Worm (Caenorhabditis elegans) whole organism, late embryonic: ENCODE data around the gene pcp-5.
A peak's percentile ranks its signal among the peaks of the same experiment; 100 is the strongest.

ENCODE experiments used
- C08G9.2 ChIP-seq: sonication (generic microtip); optimal IDR thresholded peaks from 2 replicates; lab custom pipeline; 2016; ENCODE audit warnings: mild to moderate bottlenecking, missing genetic modification characterization, moderate library complexity, missing compliant biosample characterization
- F13H6.1 ChIP-seq: sonication (generic microtip); optimal IDR thresholded peaks from 2 replicates; lab custom pipeline; 2016; ENCODE audit warnings: missing genetic modification characterization, missing compliant biosample characterization
- K02D7.2 ChIP-seq: sonication (generic microtip); optimal IDR thresholded peaks from 2 replicates; lab custom pipeline; 2017; ENCODE audit warnings: mild to moderate bottlenecking, missing genetic modification characterization, missing compliant biosample characterization
- T23F11.4 ChIP-seq: fragments of 200-800 bp; sonication (Bioruptor generic); optimal IDR thresholded peaks from 2 replicates; lab custom pipeline; 2018; ENCODE audit warnings: mild to moderate bottlenecking, missing genetic modification characterization, missing compliant biosample characterization
- ahr-1 ChIP-seq: sonication (generic microtip); optimal IDR thresholded peaks from 2 replicates; lab custom pipeline; 2016; ENCODE audit warnings: missing genetic modification characterization, missing compliant biosample characterization
- ceh-2 ChIP-seq: sonication (generic microtip); optimal IDR thresholded peaks from 2 replicates; lab custom pipeline; 2016; ENCODE audit warnings: missing genotype, missing genetic modification characterization, missing compliant biosample characterization
- ceh-22 ChIP-seq: sonication (generic microtip); optimal IDR thresholded peaks from 2 replicates; lab custom pipeline; 2017; ENCODE audit warnings: missing biosample characterization, missing genetic modification characterization
- ceh-24 ChIP-seq: sonication (generic microtip); optimal IDR thresholded peaks from 2 replicates; lab custom pipeline; 2016; ENCODE audit warnings: mild to moderate bottlenecking, missing genetic modification characterization, missing compliant biosample characterization
- ceh-30 ChIP-seq: fragments of 150-350 bp; optimal IDR thresholded peaks from 2 replicates; lab custom pipeline; 2014; ENCODE audit warnings: missing biosample characterization, missing genetic modification characterization
- ceh-34 ChIP-seq: sonication (generic microtip); optimal IDR thresholded peaks from 2 replicates; lab custom pipeline; 2016; ENCODE audit warnings: mild to moderate bottlenecking, missing genetic modification characterization, missing compliant biosample characterization
- ceh-48 ChIP-seq: sonication (generic microtip); optimal IDR thresholded peaks from 2 replicates; lab custom pipeline; 2016; ENCODE audit warnings: missing genetic modification characterization, inconsistent platforms, missing compliant biosample characterization
- dmd-4 ChIP-seq: sonication (generic microtip); optimal IDR thresholded peaks from 2 replicates; lab custom pipeline; 2016; ENCODE audit warnings: borderline replicate concordance, missing genetic modification characterization, missing compliant biosample characterization
- dve-1 ChIP-seq: sonication (generic microtip); optimal IDR thresholded peaks from 2 replicates; lab custom pipeline; 2017; ENCODE audit warnings: antibody characterized with exemption, mild to moderate bottlenecking, missing genetic modification characterization, missing compliant biosample characterization
- ets-4 ChIP-seq: sonication (generic microtip); optimal IDR thresholded peaks from 2 replicates; lab custom pipeline; 2016; ENCODE audit warnings: missing genetic modification characterization, missing compliant biosample characterization
- eyg-1 ChIP-seq: sonication (generic microtip); optimal IDR thresholded peaks from 2 replicates; lab custom pipeline; 2016; ENCODE audit warnings: missing genotype, missing genetic modification characterization, missing compliant biosample characterization
- gmeb-2 ChIP-seq: sonication (generic microtip); optimal IDR thresholded peaks from 2 replicates; lab custom pipeline; 2016; ENCODE audit warnings: missing genetic modification characterization, inconsistent platforms, missing compliant biosample characterization
- hlh-13 ChIP-seq: fragments of 200-800 bp; sonication (Bioruptor generic); optimal IDR thresholded peaks from 2 replicates; lab custom pipeline; 2018; ENCODE audit warnings: mild to moderate bottlenecking, missing genetic modification characterization, missing compliant biosample characterization
- hlh-15 ChIP-seq: sonication (generic microtip); optimal IDR thresholded peaks from 2 replicates; lab custom pipeline; 2016; ENCODE audit warnings: missing genetic modification characterization, missing compliant biosample characterization
- hlh-8 ChIP-seq: sonication (generic microtip); optimal IDR thresholded peaks from 2 replicates; lab custom pipeline; 2016; ENCODE audit warnings: missing genotype, missing genetic modification characterization, missing compliant biosample characterization
- madf-2 ChIP-seq: sonication (generic microtip); optimal IDR thresholded peaks from 2 replicates; lab custom pipeline; 2017; ENCODE audit warnings: missing genetic modification characterization, missing compliant biosample characterization
- mec-3 ChIP-seq: sonication (generic microtip); optimal IDR thresholded peaks from 2 replicates; lab custom pipeline; 2016; ENCODE audit warnings: borderline replicate concordance, missing genetic modification characterization, missing compliant biosample characterization
- nhr-11 ChIP-seq: fragments of 150-350 bp; optimal IDR thresholded peaks from 2 replicates; lab custom pipeline; 2014; ENCODE audit warnings: missing biosample characterization, missing genetic modification characterization
- nhr-232 ChIP-seq: sonication (generic microtip); optimal IDR thresholded peaks from 2 replicates; lab custom pipeline; 2016; ENCODE audit warnings: missing genetic modification characterization, missing compliant biosample characterization
- npax-4 ChIP-seq: sonication (generic microtip); optimal IDR thresholded peaks from 2 replicates; lab custom pipeline; 2016; ENCODE audit warnings: missing genetic modification characterization, missing compliant biosample characterization
- odd-2 ChIP-seq: sonication (generic microtip); optimal IDR thresholded peaks from 2 replicates; lab custom pipeline; 2017; ENCODE audit warnings: antibody characterized with exemption, mild to moderate bottlenecking, missing genetic modification characterization, missing compliant biosample characterization
- pag-3 ChIP-seq: sonication (generic microtip); optimal IDR thresholded peaks from 2 replicates; lab custom pipeline; 2016; ENCODE audit warnings: missing compliant biosample characterization, missing genetic modification characterization, borderline replicate concordance
- pat-9 ChIP-seq: fragments of 200-800 bp; sonication (Bioruptor generic); optimal IDR thresholded peaks from 2 replicates; lab custom pipeline; 2018; ENCODE audit warnings: mild to moderate bottlenecking, missing genetic modification characterization, moderate library complexity, missing compliant biosample characterization
- pha-2 ChIP-seq: sonication (generic microtip); optimal IDR thresholded peaks from 2 replicates; lab custom pipeline; 2017; ENCODE audit warnings: mild to moderate bottlenecking, missing genetic modification characterization, missing compliant biosample characterization
- pros-1 ChIP-seq: fragments of 150-350 bp; optimal IDR thresholded peaks from 2 replicates; lab custom pipeline; 2014; ENCODE audit warnings: missing biosample characterization, missing genetic modification reagents, missing genetic modification characterization
- sdc-2 ChIP-seq: sonication (generic microtip); optimal IDR thresholded peaks from 2 replicates; lab custom pipeline; 2016; ENCODE audit warnings: missing genotype, missing genetic modification characterization, missing compliant biosample characterization
- tbx-2 ChIP-seq: sonication (generic microtip); optimal IDR thresholded peaks from 2 replicates; lab custom pipeline; 2016; ENCODE audit warnings: missing genetic modification characterization, missing compliant biosample characterization
- tbx-7 ChIP-seq: sonication (generic microtip); optimal IDR thresholded peaks from 2 replicates; lab custom pipeline; 2016; ENCODE audit warnings: missing genotype, missing genetic modification characterization, missing compliant biosample characterization
- ttx-3 ChIP-seq: sonication (generic microtip); optimal IDR thresholded peaks from 2 replicates; lab custom pipeline; 2016; ENCODE audit warnings: missing genetic modification reagents, missing genetic modification characterization, missing compliant biosample characterization
- unc-3 ChIP-seq, 2 experiments: fragments of 200-800 bp in 1 of 2; sonication (Bioruptor generic) in 1 of 2; sonication (generic microtip) in 1 of 2; conservative IDR thresholded peaks in 1 of 2; optimal IDR thresholded peaks in 1 of 2; 2 replicates each; pipeline versions ENCODE4 v1.3.6 to Lab custom; 2016 to 2022; ENCODE audit warnings: missing compliant biosample characterization in 2 of 2, missing genetic modification characterization in 2 of 2, missing genetic modification reagents in 1 of 2
- unc-42 ChIP-seq: sonication (generic microtip); optimal IDR thresholded peaks from 2 replicates; lab custom pipeline; 2016; ENCODE audit warnings: missing genotype, missing genetic modification characterization, missing compliant biosample characterization
- unc-55 ChIP-seq: sonication (generic microtip); optimal IDR thresholded peaks from 2 replicates; lab custom pipeline; 2017; ENCODE audit warnings: missing biosample characterization, missing genetic modification reagents, missing genetic modification characterization
- zip-5 ChIP-seq: sonication (generic microtip); optimal IDR thresholded peaks from 2 replicates; lab custom pipeline; 2016; ENCODE audit warnings: missing genetic modification characterization, missing compliant biosample characterization
- ztf-16 ChIP-seq: sonication (generic microtip); optimal IDR thresholded peaks from 2 replicates; lab custom pipeline; 2017; ENCODE audit warnings: missing genetic modification characterization, missing compliant biosample characterization

pcp-5 gene

DNA sequence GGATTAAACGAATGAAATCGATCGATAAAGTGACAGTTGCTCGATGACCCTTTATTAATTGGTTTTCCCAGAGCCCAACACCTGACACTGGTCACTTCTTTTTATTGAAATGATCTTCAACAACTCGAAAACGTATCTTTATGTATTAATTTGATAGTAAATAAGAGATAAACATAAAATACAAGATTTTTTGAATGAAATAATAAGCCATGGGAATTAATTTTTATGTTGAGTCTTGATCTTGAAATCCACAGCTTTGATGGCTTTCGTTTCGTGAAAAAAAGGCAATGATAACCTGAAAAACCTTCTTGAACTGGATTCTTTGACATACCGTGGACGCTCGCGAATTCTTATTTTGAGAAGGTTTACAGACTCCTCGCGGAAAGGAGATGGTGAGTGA lies at the start of gene pcp-5:
TSS of gene pcp-5 (minus strand) at position 101 of the 400 bp plus-strand sequence.
- TF ChIP-seq unc-3 (GFP tag; conservative IDR thresholded peaks at IDR 0.05; lab: Robert Waterston, UW) (no peak), unc-3 (tag; optimal IDR thresholded peaks at IDR 0.05; lab: Kevin White, UChicago) (no peak), hlh-8 (tag; lab: Kevin White, UChicago) (no peak), ceh-34 (tag; lab: Kevin White, UChicago) (no peak), madf-2 (tag; lab: Kevin White, UChicago) (no peak), unc-55 (GFP tag; lab: Kevin White, UChicago) (peak; percentile 6), ceh-2 (tag; lab: Kevin White, UChicago) (no peak), T23F11.4 (GFP tag; lab: Kevin White, UChicago) (no peak), mec-3 (no peak)

- TF ChIP-seq tbx-7 (tag; lab: Kevin White, UChicago) (no peak), unc-42 (tag; lab: Kevin White, UChicago) (no peak)
Measured at ce11 chrIII:7956965-7957364, 49.5 kb upstream of the pcp-5 start, which contains the start of gene C29E4.9. C29E4.9 (minus strand) TSS chrIII:7957065.

DNA sequence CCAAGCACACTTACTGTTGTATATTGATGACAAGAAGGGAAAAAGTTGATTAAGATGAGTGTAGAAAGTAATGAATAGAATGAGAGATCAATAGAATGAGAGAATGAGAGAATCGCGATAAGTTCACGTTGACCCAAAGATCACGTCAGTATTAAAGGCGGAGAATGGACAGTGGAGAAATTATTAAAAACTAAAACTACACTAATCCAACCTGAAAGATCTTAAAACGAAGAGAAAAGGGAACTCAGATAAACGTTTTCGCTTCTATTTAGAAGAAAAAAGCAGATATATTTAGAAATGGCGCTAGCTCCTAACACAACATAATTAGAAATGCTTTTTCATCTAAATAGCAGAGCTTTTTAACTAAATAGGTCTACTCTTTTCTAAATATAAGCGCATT lies 45.8 kb upstream of the pcp-5 start, which contains the start of gene let-754:
TSS of gene let-754 (minus strand) at position 101 of the 400 bp plus-strand sequence.
- no peak for TF ChIP-seq hlh-13 (GFP tag; lab: Kevin White, UChicago)
- no peak for TF ChIP-seq npax-4
- no peak for TF ChIP-seq ceh-24 (tag; lab: Kevin White, UChicago)
- TF ChIP-seq dmd-4 (tag; lab: Kevin White, UChicago) = no peak
- TF ChIP-seq ceh-22 (tag; lab: Kevin White, UChicago) = no peak
- TF ChIP-seq F13H6.1 = no peak
- TF ChIP-seq C08G9.2 (tag; lab: Kevin White, UChicago) = no peak
- no peak for TF ChIP-seq unc-42 (tag; lab: Kevin White, UChicago)
- no peak for TF ChIP-seq pros-1 (tag; lab: Kevin White, UChicago)
- no peak for TF ChIP-seq nhr-232 (tag; lab: Kevin White, UChicago)
- TF ChIP-seq ceh-2 (tag; lab: Kevin White, UChicago) = no peak
- no peak for TF ChIP-seq dve-1 (tag; lab: Kevin White, UChicago)
- TF ChIP-seq pha-2 = no peak
- no peak for TF ChIP-seq pat-9
- TF ChIP-seq gmeb-2 (tag; lab: Kevin White, UChicago) = no peak

ce11 chrIII:7952077-7952765 lies 44.8 kb upstream of the pcp-5 start, which contains the start of gene C29E4.15:
C29E4.15 (plus strand) TSS chrIII:7952623.
- TF ChIP-seq unc-42 (tag; lab: Kevin White, UChicago) (peak; percentile 19), ttx-3 (tag; lab: Kevin White, UChicago) (no peak), sdc-2 (tag; lab: Kevin White, UChicago) (no peak), ets-4 (tag; lab: Kevin White, UChicago) (no peak), ceh-24 (tag; lab: Kevin White, UChicago) (no peak), zip-5 (no peak), ceh-30 (tag; lab: Kevin White, UChicago) (no peak)
- TF ChIP-seq, all 69 proteins: peak for 1

DNA sequence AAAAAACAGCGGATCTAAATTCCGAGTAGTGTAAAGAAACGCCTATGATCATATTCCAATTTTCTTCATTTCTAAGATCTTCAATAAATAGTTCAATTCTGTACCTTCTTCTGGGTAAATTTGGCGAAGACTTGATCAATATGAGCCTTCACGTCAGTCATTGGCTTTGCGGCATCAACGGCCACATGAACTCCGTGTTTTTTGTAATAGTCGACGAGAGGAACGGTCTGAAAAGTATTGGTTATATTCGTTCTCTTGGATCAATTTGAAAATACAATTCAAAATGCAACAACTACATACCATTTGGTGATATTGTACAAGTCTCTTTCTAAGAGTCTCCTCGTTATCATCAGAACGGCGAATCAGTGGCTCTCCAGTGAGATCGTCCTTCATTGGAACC lies 43.0 kb upstream of the pcp-5 start:
- no peak for TF ChIP-seq K02D7.2
- no peak for TF ChIP-seq eyg-1 (tag; lab: Kevin White, UChicago)
- no peak for TF ChIP-seq ztf-16 (tag; lab: Kevin White, UChicago)
- TF ChIP-seq pros-1 (tag; lab: Kevin White, UChicago) = no peak
- no peak for TF ChIP-seq ceh-48 (tag; lab: Kevin White, UChicago)
- TF ChIP-seq C08G9.2 (tag; lab: Kevin White, UChicago) = no peak
- no peak for TF ChIP-seq nhr-11 (tag; lab: Kevin White, UChicago)
- no peak for TF ChIP-seq ets-4 (tag; lab: Kevin White, UChicago)
- no peak for TF ChIP-seq tbx-2 (tag; lab: Kevin White, UChicago)
- TF ChIP-seq pag-3 (tag; lab: Kevin White, UChicago) = no peak
- no peak for TF ChIP-seq unc-55 (GFP tag; lab: Kevin White, UChicago)
- TF ChIP-seq ahr-1 (tag; lab: Kevin White, UChicago) = no peak
- no peak for TF ChIP-seq dmd-4 (tag; lab: Kevin White, UChicago)
- no peak for TF ChIP-seq hlh-15
- no peak for TF ChIP-seq odd-2 (tag; lab: Kevin White, UChicago)
